Worm (Caenorhabditis elegans) whole organism, L3 larva: ENCODE data around the gene C25G4.17.

Experiments used
- ceh-16 ChIP-seq: sonication (generic microtip); optimal IDR thresholded peaks from 2 replicates; lab custom pipeline; 2017; ENCODE audit warnings: missing biosample characterization, missing genetic modification characterization
- ceh-28 ChIP-seq: fragments of 150-350 bp; optimal IDR thresholded peaks from 2 replicates; lab custom pipeline; 2014; ENCODE audit warnings: missing biosample characterization, missing genetic modification reagents, missing genetic modification characterization
- ceh-82 ChIP-seq: fragments of 150-350 bp; optimal IDR thresholded peaks from 2 replicates; lab custom pipeline; 2014; ENCODE audit warnings: missing biosample characterization, missing genetic modification characterization
- daf-12 ChIP-seq: fragments of 150-350 bp; optimal IDR thresholded peaks from 2 replicates; lab custom pipeline; 2014; ENCODE audit warnings: missing biosample characterization, missing genetic modification reagents, missing genetic modification characterization
- elt-1 ChIP-seq: fragments of 150-350 bp; optimal IDR thresholded peaks from 2 replicates; lab custom pipeline; 2014; ENCODE audit warnings: missing biosample characterization, missing genetic modification characterization
- elt-2 ChIP-seq: sonication (generic microtip); optimal IDR thresholded peaks from 2 replicates; lab custom pipeline; 2016; ENCODE audit warnings: missing genetic modification reagents, mild to moderate bottlenecking, missing genetic modification characterization, missing compliant biosample characterization
- elt-3 ChIP-seq, 3 experiments: fragments of 150-350 bp in 1 of 3; sonication (generic microtip) in 2 of 3; optimal IDR thresholded peaks; 2 replicates in 2 of 3; 4 replicates in 1 of 3; lab custom pipeline; 2014 to 2017; ENCODE audit warnings: missing biosample characterization in 3 of 3, missing genetic modification characterization in 3 of 3
- fkh-10 ChIP-seq: sonication (generic microtip); optimal IDR thresholded peaks from 2 replicates; lab custom pipeline; 2017; ENCODE audit warnings: missing biosample characterization, missing genetic modification reagents, missing genetic modification characterization
- jun-1 ChIP-seq: fragments of 150-350 bp; optimal IDR thresholded peaks from 2 replicates; lab custom pipeline; 2014; ENCODE audit warnings: missing biosample characterization, missing genetic modification reagents, missing genetic modification characterization
- lin-15B ChIP-seq: fragments of 150-350 bp; optimal IDR thresholded peaks from 2 replicates; lab custom pipeline; 2014; ENCODE audit warnings: missing biosample characterization, missing genetic modification characterization
- lin-39 ChIP-seq: fragments of 150-350 bp; optimal IDR thresholded peaks from 2 replicates; lab custom pipeline; 2018; ENCODE audit warnings: missing biosample characterization, missing genetic modification reagents, missing genetic modification characterization
- lsy-12 ChIP-seq: sonication (generic microtip); optimal IDR thresholded peaks from 2 replicates; lab custom pipeline; 2016; ENCODE audit warnings: mild to moderate bottlenecking, missing genetic modification characterization, missing compliant biosample characterization
- mdl-1 ChIP-seq: fragments of 150-350 bp; optimal IDR thresholded peaks from 2 replicates; lab custom pipeline; 2014; ENCODE audit warnings: missing biosample characterization, missing genetic modification characterization
- mml-1 ChIP-seq: fragments of 150-350 bp; sonication (generic microtip); optimal IDR thresholded peaks from 3 replicates; lab custom pipeline; 2014; ENCODE audit warnings: missing biosample characterization, missing genetic modification characterization
- nfya-1 ChIP-seq: sonication (generic microtip); optimal IDR thresholded peaks from 2 replicates; lab custom pipeline; 2017; ENCODE audit warnings: missing genetic modification characterization, mild to moderate bottlenecking, missing compliant biosample characterization, antibody characterized with exemption, moderate library complexity; ENCODE audit not compliant: insufficient read depth
- nhr-11 ChIP-seq: fragments of 150-350 bp; optimal IDR thresholded peaks from 2 replicates; lab custom pipeline; 2014; ENCODE audit warnings: missing biosample characterization, missing genetic modification characterization
- nhr-23 ChIP-seq: fragments of 150-350 bp; optimal IDR thresholded peaks from 2 replicates; lab custom pipeline; 2014; ENCODE audit warnings: missing biosample characterization, missing genetic modification reagents, missing genetic modification characterization
- nhr-25 ChIP-seq: sonication (generic microtip); optimal IDR thresholded peaks from 2 replicates; lab custom pipeline; 2017; ENCODE audit warnings: missing biosample characterization, missing genetic modification characterization
- nhr-28 ChIP-seq: fragments of 150-350 bp; optimal IDR thresholded peaks from 2 replicates; lab custom pipeline; 2014; ENCODE audit warnings: missing biosample characterization, missing genetic modification characterization
- nhr-43 ChIP-seq: sonication (generic microtip); optimal IDR thresholded peaks from 2 replicates; lab custom pipeline; 2016; ENCODE audit warnings: mild to moderate bottlenecking, missing genetic modification characterization, missing compliant biosample characterization; ENCODE audit not compliant: poor library complexity, severe bottlenecking
- nhr-67 ChIP-seq: fragments of 150-350 bp; optimal IDR thresholded peaks from 2 replicates; lab custom pipeline; 2014; ENCODE audit warnings: missing biosample characterization, missing genetic modification characterization
- nhr-77 ChIP-seq: fragments of 150-350 bp; optimal IDR thresholded peaks from 2 replicates; lab custom pipeline; 2014; ENCODE audit warnings: missing biosample characterization, missing genetic modification characterization
- pha-4 ChIP-seq: fragments of 150-350 bp; optimal IDR thresholded peaks from 2 replicates; lab custom pipeline; 2014; ENCODE audit warnings: missing biosample characterization, missing genetic modification reagents, missing genetic modification characterization
- pqm-1 ChIP-seq: fragments of 150-350 bp; optimal IDR thresholded peaks from 2 replicates; lab custom pipeline; 2017; ENCODE audit warnings: missing biosample characterization, missing genetic modification characterization, inconsistent platforms
- skn-1 ChIP-seq: fragments of 150-350 bp; optimal IDR thresholded peaks from 2 replicates; lab custom pipeline; 2014; ENCODE audit warnings: missing biosample characterization, missing genetic modification characterization
- unc-39 ChIP-seq: sonication (generic microtip); optimal IDR thresholded peaks from 4 replicates; lab custom pipeline; 2017; ENCODE audit warnings: missing biosample characterization, missing genetic modification characterization
- unc-62 ChIP-seq: fragments of 150-350 bp; sonication (generic microtip); optimal IDR thresholded peaks from 4 replicates; lab custom pipeline; 2014; ENCODE audit warnings: missing biosample characterization, missing genetic modification reagents, missing genetic modification characterization
- zag-1 ChIP-seq: fragments of 150-350 bp; optimal IDR thresholded peaks from 2 replicates; lab custom pipeline; 2014; ENCODE audit warnings: missing biosample characterization, missing genetic modification characterization

C25G4.17 gene

DNA sequence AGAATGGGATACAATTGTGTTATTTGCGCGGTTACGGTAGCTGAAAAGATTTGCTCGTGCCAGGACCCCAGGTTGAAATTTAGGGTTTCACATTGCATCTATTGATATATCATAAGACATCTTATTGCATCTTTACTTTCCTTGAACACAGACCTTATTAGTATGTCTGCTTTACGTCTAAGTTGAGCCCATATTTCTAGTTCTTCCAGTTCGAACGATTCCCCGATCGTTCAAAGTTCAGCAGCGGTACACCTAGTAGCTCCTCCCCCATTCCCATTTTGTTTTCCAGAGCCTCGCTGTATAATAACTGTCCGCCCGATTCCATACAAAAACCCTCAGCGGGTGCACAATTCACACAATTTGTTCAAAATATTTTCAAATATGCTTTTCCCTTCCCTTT is at the start of gene C25G4.17:
C25G4.17 (plus strand) TSS at position 301 of the 400 bp plus-strand sequence.
- TF ChIP-seq mml-1 (no peak), pha-4 (no peak), mdl-1 (no peak), unc-39 (tag; lab: Kevin White, UChicago) (no peak), nhr-67 (tag; lab: Kevin White, UChicago) (no peak), fkh-10 (GFP tag; lab: Kevin White, UChicago) (no peak), pqm-1 (no peak)

DNA sequence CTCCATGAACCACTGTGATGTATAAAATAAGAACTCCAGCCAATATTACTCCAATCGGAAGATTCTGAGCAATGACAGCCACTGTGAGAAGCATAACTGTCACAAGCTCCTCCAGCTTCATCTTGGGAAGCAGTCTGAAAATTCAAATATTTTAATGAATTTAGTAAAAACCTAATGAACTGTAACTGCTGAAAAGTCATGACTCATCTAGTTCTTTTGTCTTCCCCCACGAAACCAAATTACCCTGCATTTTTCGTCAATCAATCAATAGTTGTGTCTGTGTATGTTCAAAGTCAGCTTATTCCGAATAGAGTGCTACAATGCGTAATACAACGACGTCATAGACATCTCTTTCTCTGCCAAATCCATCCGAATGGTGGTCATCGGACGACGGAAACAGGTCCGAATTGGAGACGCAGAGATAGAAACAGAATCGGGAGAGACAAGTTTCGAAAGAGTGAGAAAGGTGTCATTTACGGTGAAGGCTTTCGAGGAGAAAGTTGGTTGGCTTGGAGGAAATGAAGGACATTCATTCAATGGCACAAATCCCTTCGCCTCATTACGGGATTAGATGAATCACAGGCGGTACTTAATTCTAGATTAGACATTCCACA is 45.1 kb upstream of the C25G4.17 start:
- TF ChIP-seq ceh-16 (tag; lab: Kevin White, UChicago) (no peak), lin-15B (tag; lab: Kevin White, UChicago) (peak; percentile 2), unc-62 (GFP tag; lab: Kevin White, UChicago) (peak; percentile 54), elt-1 (tag; lab: Kevin White, UChicago) (no peak), nhr-23 (tag; lab: Kevin White, UChicago) (peak; percentile 90), ceh-28 (tag; lab: Kevin White, UChicago) (peak; percentile 48), elt-3 (tag; optimal IDR thresholded peaks at IDR 0.05; lab: Kevin White, UChicago) (peak in 1 of 3 experiments; percentile 57), lsy-12 (tag; lab: Kevin White, UChicago) (peak; percentile 10), nhr-43 (tag; lab: Kevin White, UChicago) (peak; percentile 61), nfya-1 (tag; lab: Kevin White, UChicago) (peak; percentile 43), nhr-25 (tag; lab: Kevin White, UChicago) (peak; percentile 96), zag-1 (tag; lab: Kevin White, UChicago) (no peak), jun-1 (tag; lab: Kevin White, UChicago) (peak; percentile 2)

DNA sequence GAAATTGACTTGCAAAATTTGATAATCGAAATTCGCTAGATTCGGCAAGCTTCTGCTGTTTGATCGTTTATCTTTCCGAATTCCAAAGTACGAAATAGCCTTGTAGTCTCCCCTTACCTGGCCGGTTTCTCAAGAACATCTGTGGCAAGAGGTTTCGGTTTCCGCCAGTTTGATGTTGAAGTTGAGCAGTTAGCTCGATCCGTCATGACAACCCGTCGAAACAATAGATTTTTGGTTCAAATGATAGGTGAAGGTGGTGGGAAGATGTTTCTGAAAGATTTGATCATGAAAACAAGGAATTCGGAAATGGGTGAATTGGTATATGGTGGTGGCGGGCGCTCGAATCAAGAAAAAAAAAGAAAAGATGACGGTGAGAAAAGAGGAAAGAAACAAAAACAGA is 43.4 kb upstream of the C25G4.17 start, which contains the start of gene acs-20:
acs-20 (minus strand) TSS at position 270 of the 400 bp plus-strand sequence.
- no peak for TF ChIP-seq jun-1 (tag; lab: Kevin White, UChicago)
- no peak for TF ChIP-seq unc-39 (tag; lab: Kevin White, UChicago)
- no peak for TF ChIP-seq nhr-23 (tag; lab: Kevin White, UChicago)
- no peak for TF ChIP-seq nhr-43 (tag; lab: Kevin White, UChicago)
- no peak for TF ChIP-seq mdl-1
- no peak for TF ChIP-seq elt-2 (tag; lab: Kevin White, UChicago)
- TF ChIP-seq daf-12 (tag; lab: Kevin White, UChicago), result no peak
- TF ChIP-seq ceh-82 (tag; lab: Kevin White, UChicago), result no peak
- TF ChIP-seq, all 47 proteins: peak for 0

DNA sequence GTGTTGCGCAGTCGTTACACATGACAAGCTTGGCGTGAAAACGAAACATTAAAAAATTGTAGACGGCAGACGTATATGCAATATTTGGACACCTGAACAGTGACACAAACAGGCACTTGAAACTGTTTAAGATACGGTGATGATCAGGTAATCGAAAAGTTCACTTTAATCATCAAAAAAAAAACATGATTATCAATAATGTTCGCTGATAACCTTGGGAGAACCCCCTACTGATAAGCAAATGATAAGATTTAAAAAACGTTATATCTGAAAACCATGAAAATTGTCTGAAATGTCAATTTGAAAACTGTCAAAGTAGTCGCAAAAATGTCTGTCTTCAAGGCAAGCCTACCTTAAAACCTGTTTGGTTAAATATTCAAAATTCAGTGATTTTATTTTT is 41.8 kb upstream of the C25G4.17 start:
- TF ChIP-seq skn-1 (tag; lab: Kevin White, UChicago), result no peak
- TF ChIP-seq fkh-10 (GFP tag; lab: Kevin White, UChicago), result no peak
- TF ChIP-seq mml-1, result no peak
- TF ChIP-seq nhr-23 (tag; lab: Kevin White, UChicago), result no peak
- no peak for TF ChIP-seq zag-1 (tag; lab: Kevin White, UChicago)
- peak in 1 of 3 experiments; percentile 83 for TF ChIP-seq elt-3 (tag; optimal IDR thresholded peaks at IDR 0.05; lab: Kevin White, UChicago)
- TF ChIP-seq nhr-28 (tag; lab: Kevin White, UChicago), result no peak
- TF ChIP-seq ceh-16 (tag; lab: Kevin White, UChicago), result no peak
- peak; percentile 44 for TF ChIP-seq nhr-25 (tag; lab: Kevin White, UChicago)
- TF ChIP-seq elt-1 (tag; lab: Kevin White, UChicago), result no peak
- TF ChIP-seq lin-39, result no peak
- peak; percentile 19 for TF ChIP-seq pqm-1
- peak; percentile 85 for TF ChIP-seq elt-2 (tag; lab: Kevin White, UChicago)
- no peak for TF ChIP-seq nhr-77 (tag; lab: Kevin White, UChicago)
- TF ChIP-seq nhr-11 (tag; lab: Kevin White, UChicago), result no peak

DNA sequence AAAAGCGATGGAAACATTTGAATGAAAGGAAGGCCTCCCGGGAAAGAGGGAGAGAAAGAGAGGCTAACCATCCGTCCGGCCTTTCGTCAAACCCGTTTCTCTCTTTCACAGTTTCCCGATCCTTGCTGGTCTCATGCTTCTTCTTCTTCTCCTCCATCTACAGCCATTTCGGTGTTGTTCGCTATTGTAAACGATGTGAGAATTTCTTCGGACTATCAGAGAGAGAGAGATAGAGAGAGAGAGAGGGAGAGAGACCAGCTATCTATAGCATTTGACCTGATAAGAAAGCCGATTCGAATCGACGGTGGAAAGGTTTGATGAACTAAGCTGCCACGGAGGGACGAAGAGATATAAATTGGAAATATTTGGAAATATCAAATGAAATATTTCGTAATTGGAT is 38.4 kb upstream of the C25G4.17 start:
- TF ChIP-seq elt-1 (tag; lab: Kevin White, UChicago) (no peak), nhr-43 (tag; lab: Kevin White, UChicago) (peak; percentile 68), nhr-25 (tag; lab: Kevin White, UChicago) (peak; percentile 68), nhr-23 (tag; lab: Kevin White, UChicago) (peak; percentile 91), elt-3 (tag; optimal IDR thresholded peaks at IDR 0.05; lab: Kevin White, UChicago) (peak in 1 of 3 experiments; percentile 1)
